Fruit fly (Drosophila melanogaster) whole organism, embryonic: ENCODE measurements around the gene CG32074.
A peak's percentile ranks its signal among the peaks of the same experiment; 100 is the strongest.

Experiments used
- BEAF-32 ChIP-seq: fragments of 200-800 bp; sonication (Bioruptor generic); optimal IDR thresholded peaks from 3 replicates; lab custom pipeline; 2017; ENCODE audit warnings: missing biosample characterization, missing genetic modification characterization, mild to moderate bottlenecking, moderate library complexity, missing genetic modification reagents
- CG10209 ChIP-seq: fragments of 200-800 bp; sonication (Bioruptor generic); optimal IDR thresholded peaks from 3 replicates; lab custom pipeline; 2017; ENCODE audit warnings: missing biosample characterization, mild to moderate bottlenecking, missing genetic modification characterization, missing genetic modification reagents
- CG10431 ChIP-seq: fragments of 200-800 bp; sonication (Bioruptor generic); optimal IDR thresholded peaks from 3 replicates; lab custom pipeline; 2018; ENCODE audit warnings: missing biosample characterization, mild to moderate bottlenecking, missing genetic modification characterization
- CG11696 ChIP-seq: fragments of 200-800 bp; sonication (Bioruptor generic); IDR thresholded peaks from 2 replicates; pipeline ENCODE4 v1.3.6; 2022; ENCODE audit warnings: missing biosample characterization, missing genetic modification characterization
- CG12071 ChIP-seq: fragments of 200-800 bp; sonication (Bioruptor generic); optimal IDR thresholded peaks from 3 replicates; lab custom pipeline; 2018; ENCODE audit warnings: missing biosample characterization, mild to moderate bottlenecking, missing genetic modification characterization
- CG12659 ChIP-seq: fragments of 200-800 bp; sonication (Bioruptor generic); optimal IDR thresholded peaks from 3 replicates; lab custom pipeline; 2017; ENCODE audit warnings: mild to moderate bottlenecking, missing biosample characterization, missing genetic modification reagents, missing genetic modification characterization
- CG2678 ChIP-seq: fragments of 200-800 bp; sonication (Bioruptor generic); optimal IDR thresholded peaks from 3 replicates; lab custom pipeline; 2019; ENCODE audit warnings: missing biosample characterization, mild to moderate bottlenecking, missing genetic modification characterization, moderate library complexity
- CG2889 ChIP-seq: fragments of 200-800 bp; sonication (Bioruptor generic); IDR thresholded peaks from 3 replicates; pipeline ENCODE4 v1.3.6; 2022; ENCODE audit warnings: missing biosample characterization, missing genetic modification characterization
- CG3838 ChIP-seq: fragments of 200-800 bp; sonication (Bioruptor generic); optimal IDR thresholded peaks from 3 replicates; lab custom pipeline; 2016; ENCODE audit warnings: missing biosample characterization, missing genetic modification characterization
- CG4424 ChIP-seq: fragments of 200-800 bp; sonication (Bioruptor generic); optimal IDR thresholded peaks from 3 replicates; lab custom pipeline; 2016; ENCODE audit warnings: missing biosample characterization, missing genetic modification characterization
- CG4617 ChIP-seq: fragments of 200-800 bp; sonication (Bioruptor generic); optimal IDR thresholded peaks from 3 replicates; lab custom pipeline; 2016; ENCODE audit warnings: missing biosample characterization, missing genetic modification characterization, borderline replicate concordance
- CG5180 ChIP-seq: fragments of 200-800 bp; sonication (Bioruptor generic); optimal IDR thresholded peaks from 3 replicates; lab custom pipeline; 2017; ENCODE audit warnings: missing biosample characterization, missing genetic modification characterization, mild to moderate bottlenecking, moderate library complexity, missing genetic modification reagents
- CG8290 ChIP-seq, 3 experiments: fragments of 200-800 bp; sonication (Bioruptor generic); optimal IDR thresholded peaks; 2 replicates each; lab custom pipeline; 2016 to 2019; ENCODE audit warnings: missing biosample characterization in 3 of 3, missing genetic modification characterization in 3 of 3, mild to moderate bottlenecking in 2 of 3, moderate library complexity in 1 of 3
- CG8944 ChIP-seq: fragments of 200-800 bp; sonication (Bioruptor generic); optimal IDR thresholded peaks from 3 replicates; lab custom pipeline; 2016; ENCODE audit warnings: missing biosample characterization, missing genetic modification characterization
- Camta ChIP-seq: fragments of 200-800 bp; sonication (Bioruptor generic); optimal IDR thresholded peaks from 2 replicates; lab custom pipeline; 2016; ENCODE audit warnings: missing biosample characterization, missing genetic modification characterization
- Eip74EF ChIP-seq, 2 experiments: fragments of 200-800 bp in 1 of 2; fragments of >200 bp in 1 of 2; sonication (Bioruptor generic) in 1 of 2; optimal IDR thresholded peaks; 2 replicates each; lab custom pipeline; 2017 to 2019; ENCODE audit warnings: missing biosample characterization in 2 of 2, missing genetic modification characterization in 2 of 2, mild to moderate bottlenecking in 1 of 2, moderate library complexity in 1 of 2
- Ets65A ChIP-seq: fragments of 200-800 bp; sonication (Bioruptor generic); peaks from one replicate; lab custom pipeline; 2016; ENCODE audit warnings: missing biosample characterization, missing genetic modification characterization
- Ets97D ChIP-seq: fragments of 200-800 bp; sonication (Bioruptor generic); optimal IDR thresholded peaks from 3 replicates; lab custom pipeline; 2016; ENCODE audit warnings: missing biosample characterization, missing genetic modification characterization
- Hey ChIP-seq: fragments of 200-800 bp; sonication (Bioruptor generic); optimal IDR thresholded peaks from 3 replicates; lab custom pipeline; 2018; ENCODE audit warnings: missing biosample characterization, mild to moderate bottlenecking, missing genetic modification characterization
- Hr3 ChIP-seq: fragments of 200-800 bp; sonication (Bioruptor generic); optimal IDR thresholded peaks from 3 replicates; lab custom pipeline; 2016; ENCODE audit warnings: missing biosample characterization, missing genetic modification characterization
- Max ChIP-seq: fragments of 200-800 bp; sonication (Bioruptor generic); optimal IDR thresholded peaks from 2 replicates; lab custom pipeline; 2016; ENCODE audit warnings: missing biosample characterization, mild to moderate bottlenecking, missing genetic modification characterization
- NK7.1 ChIP-seq: fragments of 200-800 bp; sonication (Bioruptor generic); optimal IDR thresholded peaks from 3 replicates; lab custom pipeline; 2016; ENCODE audit warnings: missing biosample characterization, missing genetic modification characterization
- Nf-YC ChIP-seq: fragments of 200-800 bp; optimal IDR thresholded peaks from 3 replicates; lab custom pipeline; 2019; ENCODE audit warnings: missing biosample characterization, mild to moderate bottlenecking, missing genetic modification characterization, moderate library complexity
- PHDP ChIP-seq: fragments of 200-800 bp; sonication (Bioruptor generic); optimal IDR thresholded peaks from 3 replicates; lab custom pipeline; 2018; ENCODE audit warnings: missing biosample characterization, mild to moderate bottlenecking, missing genetic modification characterization, moderate library complexity
- Sry-β ChIP-seq: fragments of 200-800 bp; sonication (Bioruptor generic); optimal IDR thresholded peaks from 2 replicates; lab custom pipeline; 2018; ENCODE audit warnings: missing biosample characterization, mild to moderate bottlenecking, missing genetic modification characterization, moderate library complexity
- YL-1 ChIP-seq: fragments of 200-800 bp; sonication (Bioruptor generic); optimal IDR thresholded peaks from 3 replicates; lab custom pipeline; 2017; ENCODE audit warnings: missing biosample characterization, mild to moderate bottlenecking, missing genetic modification characterization
- ash1 ChIP-seq: fragments of 200-800 bp; sonication (Bioruptor generic); optimal IDR thresholded peaks from 2 replicates; lab custom pipeline; 2018; ENCODE audit warnings: missing biosample characterization, mild to moderate bottlenecking, missing genetic modification characterization
- bcd ChIP-seq: fragments of 200-800 bp; sonication (Bioruptor generic); optimal IDR thresholded peaks from 2 replicates; lab custom pipeline; 2017; ENCODE audit warnings: missing biosample characterization, mild to moderate bottlenecking, missing genetic modification characterization
- btn ChIP-seq: fragments of 200-800 bp; sonication (Bioruptor generic); optimal IDR thresholded peaks from 2 replicates; lab custom pipeline; 2016; ENCODE audit warnings: missing biosample characterization, missing genetic modification characterization
- chif ChIP-seq, 2 experiments: fragments of 200-800 bp; sonication (Bioruptor generic); optimal IDR thresholded peaks; 3 replicates each; lab custom pipeline; 2016; ENCODE audit warnings: missing biosample characterization in 2 of 2, missing genetic modification characterization in 2 of 2
- chm ChIP-seq: fragments of 200-800 bp; sonication (Bioruptor generic); IDR thresholded peaks from 2 replicates; pipeline ENCODE4 v1.3.6; 2022; ENCODE audit warnings: missing biosample characterization, missing genetic modification characterization
- croc ChIP-seq: fragments of 200-800 bp; sonication (Bioruptor generic); conservative IDR thresholded peaks from 3 replicates; pipeline ENCODE4 v1.3.6; 2022; ENCODE audit warnings: missing biosample characterization, missing genetic modification characterization
- dmrt99B ChIP-seq: fragments of 200-800 bp; sonication (Bioruptor generic); optimal IDR thresholded peaks from 2 replicates; lab custom pipeline; 2018; ENCODE audit warnings: missing biosample characterization, mild to moderate bottlenecking, missing genetic modification characterization, moderate library complexity
- esg ChIP-seq: fragments of 200-800 bp; sonication (Bioruptor generic); conservative IDR thresholded peaks from 2 replicates; pipeline ENCODE4 v1.3.6; 2022; ENCODE audit warnings: missing biosample characterization, missing genetic modification characterization
- gce ChIP-seq: fragments of 200-800 bp; sonication (Bioruptor generic); IDR thresholded peaks from 3 replicates; pipeline ENCODE4 v1.3.6; 2022; ENCODE audit warnings: missing biosample characterization, missing genetic modification characterization
- gsb-n ChIP-seq: fragments of 200-800 bp; sonication (Bioruptor generic); optimal IDR thresholded peaks from 3 replicates; lab custom pipeline; 2018; ENCODE audit warnings: missing biosample characterization, mild to moderate bottlenecking, missing genetic modification characterization
- insv ChIP-seq, 2 experiments: fragments of 200-800 bp; sonication (Bioruptor generic); optimal IDR thresholded peaks; 3 replicates each; lab custom pipeline; 2016 to 2018; ENCODE audit warnings: missing biosample characterization in 2 of 2, missing genetic modification characterization in 2 of 2
- inv ChIP-seq: fragments of 200-800 bp; sonication (Bioruptor generic); IDR thresholded peaks from 2 replicates; pipeline ENCODE4 v1.3.6; 2022; ENCODE audit warnings: missing biosample characterization, missing genetic modification characterization; ENCODE audit not compliant: partially characterized antibody
- pan ChIP-seq, 4 experiments: fragments of >200 bp in 3 of 4; fragments of 200-800 bp in 1 of 4; sonication (Bioruptor generic) in 1 of 4; optimal IDR thresholded peaks in 3 of 4; IDR thresholded peaks in 1 of 4; 2 replicates each; pipeline versions ENCODE4 v1.3.6 to Lab custom; 2017 to 2022; ENCODE audit warnings: missing biosample characterization in 2 of 4, missing genetic modification characterization in 2 of 4, mixed read lengths in 1 of 4
- pnt ChIP-seq: fragments of 200-800 bp; sonication (Bioruptor generic); optimal IDR thresholded peaks from 3 replicates; lab custom pipeline; 2016; ENCODE audit warnings: missing biosample characterization, missing genetic modification characterization
- rib ChIP-seq: fragments of 200-800 bp; sonication (Bioruptor generic); IDR thresholded peaks from 2 replicates; pipeline ENCODE4 v1.3.6; 2022; ENCODE audit warnings: missing biosample characterization, missing genetic modification characterization
- schlank ChIP-seq: fragments of 200-800 bp; sonication (Bioruptor generic); optimal IDR thresholded peaks from 2 replicates; lab custom pipeline; 2018; ENCODE audit warnings: missing biosample characterization, mild to moderate bottlenecking, missing genetic modification characterization
- ssp ChIP-seq: fragments of 200-800 bp; sonication (Bioruptor generic); IDR thresholded peaks from 2 replicates; pipeline ENCODE4 v1.3.6; 2022; ENCODE audit warnings: missing biosample characterization, missing genetic modification characterization
- stc ChIP-seq: fragments of 200-800 bp; sonication (Bioruptor generic); IDR thresholded peaks from 2 replicates; pipeline ENCODE4 v1.3.6; 2022; ENCODE audit warnings: missing biosample characterization, missing genetic modification characterization
- tll ChIP-seq, 2 experiments: fragments of 200-800 bp in 1 of 2; fragments of >200 bp in 1 of 2; sonication (Bioruptor generic) in 1 of 2; optimal IDR thresholded peaks; 2 replicates each; lab custom pipeline; 2017 to 2019; ENCODE audit warnings: missing biosample characterization in 2 of 2, missing genetic modification characterization in 2 of 2, mild to moderate bottlenecking in 1 of 2, moderate library complexity in 1 of 2
- zen ChIP-seq: fragments of 200-800 bp; sonication (Bioruptor generic); optimal IDR thresholded peaks from 3 replicates; lab custom pipeline; 2018; ENCODE audit warnings: missing biosample characterization, mild to moderate bottlenecking, missing genetic modification characterization, moderate library complexity
- zfh2 ChIP-seq: fragments of 200-800 bp; sonication (Bioruptor generic); optimal IDR thresholded peaks from 2 replicates; lab custom pipeline; 2016; ENCODE audit warnings: missing biosample characterization, missing genetic modification characterization

CG32074 gene

DNA sequence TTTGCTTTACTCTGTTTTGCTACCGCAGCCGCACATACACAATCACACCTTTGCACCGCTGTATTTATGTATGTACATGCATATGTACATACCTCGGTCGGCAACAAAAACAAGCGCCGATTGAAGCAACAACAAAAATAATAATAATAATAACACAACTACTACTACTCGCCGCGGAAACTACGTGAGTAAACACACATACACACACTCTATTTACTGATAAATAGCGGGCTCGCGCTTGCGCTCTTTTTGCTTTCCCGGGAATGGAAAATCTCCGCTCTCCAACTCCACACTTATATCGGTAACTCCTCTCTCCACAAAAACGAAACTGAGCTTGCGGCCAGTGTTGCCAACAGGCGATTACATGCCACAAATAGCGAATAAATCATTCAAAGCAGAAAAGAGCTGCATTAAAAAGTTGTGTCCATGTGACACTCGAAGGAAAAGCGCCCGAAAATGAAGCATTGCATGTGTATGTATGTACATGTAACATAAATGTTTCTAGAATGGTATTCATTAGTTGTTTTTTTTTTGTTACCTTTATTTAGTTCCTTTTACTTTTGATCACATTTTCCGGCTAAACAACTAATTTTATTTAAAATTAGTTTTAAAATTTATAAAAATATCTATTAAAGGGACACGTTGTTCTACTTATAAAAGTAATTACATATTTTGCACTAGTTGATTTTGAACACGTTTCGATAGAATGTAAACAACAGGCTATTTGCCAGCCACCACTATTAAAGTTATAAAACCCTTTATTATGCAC is 13.3 kb downstream of the CG32074 start (continued):
- peak; percentile 12 for TF ChIP-seq CG4617 (GFP tag; lab: Kevin White, UChicago)
- no peak for TF ChIP-seq bcd (GFP tag; lab: Kevin White, UChicago)
- TF ChIP-seq CG10431: peak; percentile 86
- peak; percentile 73 for TF ChIP-seq CG3838
- peak; percentile 37 for TF ChIP-seq CG8944 (GFP tag; lab: Kevin White, UChicago)
- peak; percentile 49 for TF ChIP-seq Max (GFP tag; lab: Kevin White, UChicago)
- peak; percentile 21 for TF ChIP-seq Sry-β (GFP tag; lab: Kevin White, UChicago)
- no peak for TF ChIP-seq esg (GFP tag; lab: Robert Waterston, UW)
- peak; percentile 8 for TF ChIP-seq Ets97D (GFP tag; lab: Kevin White, UChicago)
- TF ChIP-seq zen (tag; lab: Kevin White, UChicago): peak; percentile 31
- TF ChIP-seq tll (GFP tag; optimal IDR thresholded peaks at IDR 0.05; lab: Kevin White, UChicago): peak in 1 of 2 experiments; percentile 56
- TF ChIP-seq CG12071: peak; percentile 80
- TF ChIP-seq ash1 (GFP tag; lab: Kevin White, UChicago): peak; percentile 79
- peak in 1 of 2 experiments; percentile 78 for TF ChIP-seq insv (GFP tag; optimal IDR thresholded peaks at IDR 0.05; lab: Kevin White, UChicago)
- TF ChIP-seq BEAF-32 (GFP tag; lab: Kevin White, UChicago): no peak
- TF ChIP-seq chm (GFP tag; lab: Robert Waterston, UW): no peak; the same call in none of the 2 replicates
- no peak for TF ChIP-seq croc (GFP tag; lab: Robert Waterston, UW)
- TF ChIP-seq CG2889 (GFP tag; lab: Robert Waterston, UW): no peak
- TF ChIP-seq YL-1: peak; percentile 91
- TF ChIP-seq Hr3 (GFP tag; lab: Kevin White, UChicago): peak; percentile 19
- TF ChIP-seq dmrt99B (tag; lab: Kevin White, UChicago): peak; percentile 56
- TF ChIP-seq schlank (tag; lab: Kevin White, UChicago): peak; percentile 85
- TF ChIP-seq btn (GFP tag; lab: Kevin White, UChicago): peak; percentile 25
- TF ChIP-seq CG8290 (GFP tag; optimal IDR thresholded peaks at IDR 0.05; lab: Kevin White, UChicago): peak; percentile 43
- TF ChIP-seq CG8290 (tag; optimal IDR thresholded peaks at IDR 0.05; lab: Kevin White, UChicago): peak; percentile 87 to 88
- TF ChIP-seq CG5180 (GFP tag; lab: Kevin White, UChicago): peak; percentile 77
- peak; percentile 23 to 65 for TF ChIP-seq chif (GFP tag; optimal IDR thresholded peaks at IDR 0.05; lab: Kevin White, UChicago)
- TF ChIP-seq NK7.1 (GFP tag; lab: Kevin White, UChicago): peak; percentile 40
- TF ChIP-seq gce: 0 out of 3 replicates have a peak, but pooled peaks have one; percentile 47
- TF ChIP-seq CG2678: peak; percentile 84
- peak; percentile 12 for TF ChIP-seq CG4424 (GFP tag; lab: Kevin White, UChicago)
- no peak for TF ChIP-seq ssp (GFP tag; lab: Robert Waterston, UW)
- TF ChIP-seq rib (GFP tag; lab: Robert Waterston, UW): peak; percentile 89
- peak; percentile 57 for TF ChIP-seq gsb-n (tag; lab: Kevin White, UChicago)
- TF ChIP-seq Ets65A (GFP tag; lab: Kevin White, UChicago): no peak
- peak; percentile 48 for TF ChIP-seq pnt (GFP tag; lab: Kevin White, UChicago)
- TF ChIP-seq inv (GFP tag; lab: Robert Waterston, UW): no peak
- peak; percentile 77 for TF ChIP-seq Camta (GFP tag; lab: Kevin White, UChicago)
- peak; percentile 81 for TF ChIP-seq CG10209 (GFP tag; lab: Kevin White, UChicago)
- peak in 1 of 2 experiments; percentile 75 for TF ChIP-seq Eip74EF (GFP tag; optimal IDR thresholded peaks at IDR 0.05; lab: Kevin White, UChicago)
- peak; percentile 24 for TF ChIP-seq Nf-YC (tag; lab: Kevin White, UChicago)
- peak; percentile 84 for TF ChIP-seq Hey (tag; lab: Kevin White, UChicago)
- TF ChIP-seq stc (GFP tag; lab: Robert Waterston, UW): peak; percentile 58; the same call in 1 of the 2 replicates
- TF ChIP-seq PHDP (tag; lab: Kevin White, UChicago): peak; percentile 55
- peak; percentile 56 for TF ChIP-seq CG12659 (GFP tag; lab: Kevin White, UChicago)
- TF ChIP-seq pan (optimal IDR thresholded peaks at IDR 0.05; lab: Kevin White, UChicago): no peak
- peak in 1 of 2 experiments; percentile 47 for TF ChIP-seq pan (GFP tag; optimal IDR thresholded peaks at IDR 0.05 in 1 of 2, IDR thresholded peaks at IDR 0.05 in 1 of 2)
- TF ChIP-seq CG11696 (GFP tag; lab: Robert Waterston, UW): 0 out of 2 replicates have a peak, but pooled peaks have one; percentile 26
- TF ChIP-seq zfh2 (GFP tag; lab: Kevin White, UChicago): no peak
